Worm (Caenorhabditis elegans) whole organism, L1 larva: Measurements from ENCODE around the gene set-30.
"Not testable (repeated sequence)": the region's sequence is repeated elsewhere in the genome, so short reads cannot be mapped to it uniquely, and the experiment has no call there.

Source experiments
- ama-1 ChIP-seq: fragments of 150-350 bp; optimal IDR thresholded peaks from 2 replicates; lab custom pipeline; 2014
- blmp-1 ChIP-seq: fragments of 150-350 bp; optimal IDR thresholded peaks from 2 replicates; lab custom pipeline; 2014; ENCODE audit warnings: missing biosample characterization, missing genetic modification characterization
- fkh-10 ChIP-seq: sonication (generic microtip); optimal IDR thresholded peaks from 2 replicates; lab custom pipeline; 2017; ENCODE audit warnings: missing biosample characterization, missing genetic modification reagents, missing genetic modification characterization
- nhr-11 ChIP-seq: fragments of 150-350 bp; optimal IDR thresholded peaks from 2 replicates; lab custom pipeline; 2014; ENCODE audit warnings: missing biosample characterization, missing genetic modification characterization
- sox-4 ChIP-seq: sonication (generic microtip); optimal IDR thresholded peaks from 2 replicates; lab custom pipeline; 2016; ENCODE audit warnings: missing genetic modification characterization, missing compliant biosample characterization

- TF ChIP-seq fkh-10 (GFP tag; lab: Kevin White, UChicago); nhr-11 (tag; lab: Kevin White, UChicago); blmp-1; ama-1 (lab: Kevin White, UChicago); sox-4 (tag; lab: Kevin White, UChicago): not testable (repeated sequence)
These were observed 5.2 kb downstream of the set-30 start for ce11 chrX:5004306-5004705.
